Worm (Caenorhabditis elegans) whole organism, mixed stage, embryonic: ENCODE results near the gene flp-5.

Experiments
- blmp-1 ChIP-seq: fragments of 150-350 bp; optimal IDR thresholded peaks from 2 replicates; lab custom pipeline; 2014; ENCODE audit warnings: missing biosample characterization, missing genetic modification characterization
- elt-3 ChIP-seq: fragments of 150-350 bp; optimal IDR thresholded peaks from 2 replicates; lab custom pipeline; 2014; ENCODE audit warnings: missing biosample characterization, missing genetic modification characterization
- mls-2 ChIP-seq: sonication (generic microtip); optimal IDR thresholded peaks from 2 replicates; lab custom pipeline; 2016; ENCODE audit warnings: mild to moderate bottlenecking, missing genetic modification characterization, moderate library complexity, missing compliant biosample characterization
- nhr-28 ChIP-seq: fragments of 150-350 bp; optimal IDR thresholded peaks from 2 replicates; lab custom pipeline; 2014; ENCODE audit warnings: missing biosample characterization, missing genetic modification characterization
- unc-39 ChIP-seq: fragments of 150-350 bp; optimal IDR thresholded peaks from 2 replicates; lab custom pipeline; 2014; ENCODE audit warnings: missing biosample characterization, missing genetic modification characterization
- ztf-11 ChIP-seq: fragments of 150-350 bp; optimal IDR thresholded peaks from 2 replicates; lab custom pipeline; 2014; ENCODE audit warnings: missing biosample characterization, missing genetic modification characterization

ce11 chrX:8551687-8552327, 23.8 kb downstream of the flp-5 start, which contains the start of gene dhhc-14:
- TF ChIP-seq unc-39 (tag; lab: Kevin White, UChicago) = no peak
- TF ChIP-seq elt-3 (tag; lab: Kevin White, UChicago) = no peak
- TF ChIP-seq blmp-1 = no peak
- TF ChIP-seq nhr-28 (tag; lab: Kevin White, UChicago) = no peak
- peak; percentile 26 for TF ChIP-seq mls-2 (tag; lab: Kevin White, UChicago)
- peak; percentile 9 for TF ChIP-seq ztf-11 (tag; lab: Kevin White, UChicago)
